Worm (Caenorhabditis elegans): Measurements from ENCODE around the gene adal-1.

DNA sequence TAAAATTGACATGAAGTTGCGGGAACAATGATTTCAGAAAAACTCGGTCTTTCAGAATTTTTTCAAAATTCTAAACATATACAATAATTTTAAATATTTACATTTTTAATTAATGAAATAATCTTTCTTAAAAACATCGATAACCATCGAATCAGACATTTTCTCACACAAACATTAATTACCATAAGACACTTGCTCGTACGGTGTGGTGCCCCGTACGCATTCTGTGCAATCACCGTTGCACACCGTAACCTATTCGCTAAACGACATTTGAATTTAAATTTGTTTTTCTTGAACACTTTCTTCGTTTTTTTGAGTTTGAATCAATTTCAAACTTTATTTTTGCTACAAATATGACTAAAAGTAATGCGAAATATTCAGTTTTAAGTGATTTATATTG lies 30.4 kb upstream of the adal-1 start:
- TF ChIP-seq hmbx-1 (tag; optimal IDR thresholded peaks at IDR 0.05), result no peak
- no peak for TF ChIP-seq ama-1 (optimal IDR thresholded peaks at IDR 0.05)
- no peak for TF ChIP-seq hnd-1 (tag; optimal IDR thresholded peaks at IDR 0.05)
- TF ChIP-seq tbx-37 (GFP tag; conservative IDR thresholded peaks at IDR 0.05), result no peak
- TF ChIP-seq ets-7 (tag; optimal IDR thresholded peaks at IDR 0.05), result no peak
- no peak for TF ChIP-seq F13C5.2 (tag; optimal IDR thresholded peaks at IDR 0.05)
- TF ChIP-seq scrt-1 (GFP tag; IDR thresholded peaks at IDR 0.05), result no peak
- no peak for TF ChIP-seq ceh-36 (tag; optimal IDR thresholded peaks at IDR 0.05)
- TF ChIP-seq hmg-4 (GFP tag; optimal IDR thresholded peaks at IDR 0.05), result no peak
- no peak for TF ChIP-seq sea-1 (GFP tag; conservative IDR thresholded peaks at IDR 0.05)
- no peak for TF ChIP-seq ceh-13 (GFP tag; optimal IDR thresholded peaks at IDR 0.05)
- no peak for TF ChIP-seq B0310.2 (tag; optimal IDR thresholded peaks at IDR 0.05)
